Fruit fly (Drosophila melanogaster): ENCODE results near the gene Hexim.

Gene Hexim

dm6 chr3R:14649307-14650239 lies 9.7 kb upstream of the Hexim start (continued):
- TF ChIP-seq CG1621 (tag; optimal IDR thresholded peaks at IDR 0.05) (peak; percentile 58), CG10669 (GFP tag; optimal IDR thresholded peaks at IDR 0.05) (peak; percentile 71), CG6163 (GFP tag; IDR thresholded peaks at IDR 0.05) (peak; percentile 70), dac (GFP tag; optimal IDR thresholded peaks at IDR 0.05) (peak; percentile 75), CG8319 (GFP tag; optimal IDR thresholded peaks at IDR 0.05) (peak; percentile 55), net (GFP tag; optimal IDR thresholded peaks at IDR 0.05) (peak; percentile 75), CG6276 (GFP tag; optimal IDR thresholded peaks at IDR 0.05) (peak; percentile 85), CG11762 (GFP tag; optimal IDR thresholded peaks at IDR 0.05; ENCODE audit: insufficient read depth) (peak; percentile 49), CG6792 (GFP tag; optimal IDR thresholded peaks at IDR 0.05) (peak; percentile 84), Smox (GFP tag; optimal IDR thresholded peaks at IDR 0.05) (no peak), spab (GFP tag; optimal IDR thresholded peaks at IDR 0.05) (peak; percentile 61), Hr4 (GFP tag; optimal IDR thresholded peaks at IDR 0.05) (peak; percentile 92), Ets21C (GFP tag; optimal IDR thresholded peaks at IDR 0.05) (peak; percentile 78), Blimp-1 (GFP tag; optimal IDR thresholded peaks at IDR 0.05) (peak; percentile 55), CG3919 (GFP tag; optimal IDR thresholded peaks at IDR 0.05) (peak; percentile 69), CG34406 (GFP tag; optimal IDR thresholded peaks at IDR 0.05) (peak; percentile 83), CG6808 (GFP tag; optimal IDR thresholded peaks at IDR 0.05) (peak; percentile 25), Eip75B (GFP tag; optimal IDR thresholded peaks at IDR 0.05) (peak; percentile 77), Met (GFP tag; optimal IDR thresholded peaks at IDR 0.05) (peak; percentile 92), acj6 (GFP tag; optimal IDR thresholded peaks at IDR 0.05) (peak; percentile 77), CG32006 (GFP tag; optimal IDR thresholded peaks at IDR 0.05) (peak; percentile 94), salr (GFP tag; optimal IDR thresholded peaks at IDR 0.05) (peak; percentile 43 to 90), CG31627 (GFP tag; optimal IDR thresholded peaks at IDR 0.05) (peak; percentile 85), Eip93F (GFP tag; optimal IDR thresholded peaks at IDR 0.05) (peak; percentile 67), OdsH (GFP tag; optimal IDR thresholded peaks at IDR 0.05) (peak; percentile 86), CG8119 (GFP tag; IDR thresholded peaks at IDR 0.05) (peak; percentile 87), topi (GFP tag; optimal IDR thresholded peaks at IDR 0.05) (peak; percentile 87), cyc (GFP tag; optimal IDR thresholded peaks at IDR 0.05) (peak; percentile 74), CG11902 (GFP tag; optimal IDR thresholded peaks at IDR 0.05) (peak; percentile 32)

- TF ChIP-seq CG16779 (tag; optimal IDR thresholded peaks at IDR 0.05) = no peak
- no peak for TF ChIP-seq achi (GFP tag; optimal IDR thresholded peaks at IDR 0.05)
- no peak for TF ChIP-seq cyc (GFP tag; optimal IDR thresholded peaks at IDR 0.05)
- no peak for TF ChIP-seq Sox15 (GFP tag; optimal IDR thresholded peaks at IDR 0.05)
- TF ChIP-seq Met (GFP tag; optimal IDR thresholded peaks at IDR 0.05) = no peak
- TF ChIP-seq ss (GFP tag; optimal IDR thresholded peaks at IDR 0.05) = no peak
- no peak for TF ChIP-seq CG1621 (tag; optimal IDR thresholded peaks at IDR 0.05)
- TF ChIP-seq CG10631 (GFP tag; optimal IDR thresholded peaks at IDR 0.05) = no peak
- no peak for TF ChIP-seq dsx (GFP tag; optimal IDR thresholded peaks at IDR 0.05; ENCODE audit: poor library complexity, severe bottlenecking)
- no peak for TF ChIP-seq net (GFP tag; optimal IDR thresholded peaks at IDR 0.05)
- TF ChIP-seq Hr38 (GFP tag; optimal IDR thresholded peaks at IDR 0.05) = no peak
- TF ChIP-seq CG8119 (GFP tag; IDR thresholded peaks at IDR 0.05) = no peak
- no peak for TF ChIP-seq Blimp-1 (GFP tag; optimal IDR thresholded peaks at IDR 0.05)
- no peak for TF ChIP-seq svp (GFP tag)
- TF ChIP-seq acj6 (GFP tag; optimal IDR thresholded peaks at IDR 0.05) = no peak
- no peak for TF ChIP-seq Sox14 (GFP tag; optimal IDR thresholded peaks at IDR 0.05)
Observed at dm6 chr3R:14650367-14650766, 8.9 kb upstream of the Hexim start.

Measured in whole organism, prepupa.